Fruit fly (Drosophila melanogaster) whole organism, adult: ENCODE measurements around the gene CaMKI.

Source experiments
- CG11617 ChIP-seq: fragments of 200-800 bp; sonication (Bioruptor generic); optimal IDR thresholded peaks from 2 replicates; lab custom pipeline; 2017; ENCODE audit warnings: mild to moderate bottlenecking, missing biosample characterization, missing genetic modification reagents, missing genetic modification characterization
- CG12768 ChIP-seq: fragments of 200-800 bp; sonication (Bioruptor generic); optimal IDR thresholded peaks from 2 replicates; lab custom pipeline; 2017; ENCODE audit warnings: missing biosample characterization, missing genetic modification characterization, mild to moderate bottlenecking, moderate library complexity, missing genetic modification reagents
- CG14711 ChIP-seq: fragments of 200-800 bp; sonication (Bioruptor generic); optimal IDR thresholded peaks from 2 replicates; lab custom pipeline; 2018; ENCODE audit warnings: missing biosample characterization, mild to moderate bottlenecking, missing genetic modification characterization, moderate library complexity
- CG1620 ChIP-seq: fragments of 200-800 bp; sonication (Bioruptor generic); optimal IDR thresholded peaks from 2 replicates; lab custom pipeline; 2016; ENCODE audit warnings: missing biosample characterization, missing genetic modification characterization
- CG33017 ChIP-seq: fragments of 200-800 bp; sonication (Bioruptor generic); optimal IDR thresholded peaks from 2 replicates; lab custom pipeline; 2018; ENCODE audit warnings: missing biosample characterization, mild to moderate bottlenecking, missing genetic modification characterization, moderate library complexity
- CG5204 ChIP-seq: fragments of 200-800 bp; sonication (Bioruptor generic); optimal IDR thresholded peaks from 2 replicates; lab custom pipeline; 2016; ENCODE audit warnings: missing biosample characterization, missing genetic modification characterization
- CG7045 ChIP-seq: fragments of 200-800 bp; sonication (Bioruptor generic); optimal IDR thresholded peaks from 2 replicates; lab custom pipeline; 2017; ENCODE audit warnings: missing biosample characterization, mild to moderate bottlenecking, missing genetic modification characterization
- CG7101 ChIP-seq: fragments of 200-800 bp; sonication (Bioruptor generic); optimal IDR thresholded peaks from 2 replicates; lab custom pipeline; 2018; ENCODE audit warnings: missing biosample characterization, mild to moderate bottlenecking, missing genetic modification characterization, moderate library complexity
- Clk ChIP-seq: fragments of 200-800 bp; sonication (Bioruptor generic); optimal IDR thresholded peaks from 2 replicates; lab custom pipeline; 2017; ENCODE audit warnings: missing biosample characterization, missing genetic modification characterization
- Crg-1 ChIP-seq: fragments of 200-800 bp; sonication (Bioruptor generic); optimal IDR thresholded peaks from 2 replicates; lab custom pipeline; 2016; ENCODE audit warnings: missing biosample characterization, missing genetic modification characterization
- Hr96 ChIP-seq: fragments of 200-800 bp; sonication (Bioruptor generic); optimal IDR thresholded peaks from 2 replicates; lab custom pipeline; 2016; ENCODE audit warnings: missing biosample characterization, missing genetic modification characterization
- Mnt ChIP-seq: fragments of 200-800 bp; sonication (Bioruptor generic); optimal IDR thresholded peaks from 2 replicates; lab custom pipeline; 2016; ENCODE audit warnings: missing biosample characterization, mild to moderate bottlenecking, missing genetic modification characterization
- bab1 ChIP-seq: fragments of 200-800 bp; sonication (Bioruptor generic); optimal IDR thresholded peaks from 3 replicates; lab custom pipeline; 2019; ENCODE audit warnings: missing biosample characterization, mild to moderate bottlenecking, missing genetic modification characterization, moderate library complexity
- cic ChIP-seq: fragments of 200-800 bp; sonication (Bioruptor generic); optimal IDR thresholded peaks from 2 replicates; lab custom pipeline; 2017; ENCODE audit warnings: missing biosample characterization, mild to moderate bottlenecking, missing genetic modification characterization, moderate library complexity
- cnc ChIP-seq, 2 experiments: fragments of >200 bp; optimal IDR thresholded peaks; 2 replicates each; lab custom pipeline; 2017
- kay ChIP-seq: fragments of 200-800 bp; sonication (Bioruptor generic); peaks from one replicate; lab custom pipeline; 2016; ENCODE audit warnings: missing biosample characterization, missing genetic modification characterization, borderline replicate concordance
- ovo ChIP-seq: fragments of 200-800 bp; sonication (Bioruptor generic); optimal IDR thresholded peaks from 2 replicates; lab custom pipeline; 2016; ENCODE audit warnings: missing biosample characterization, missing genetic modification characterization
- pad ChIP-seq: fragments of 200-800 bp; sonication (Bioruptor generic); optimal IDR thresholded peaks from 3 replicates; lab custom pipeline; 2017; ENCODE audit warnings: missing biosample characterization, missing genetic modification characterization, mild to moderate bottlenecking, moderate library complexity, missing genetic modification reagents
- tj ChIP-seq: fragments of 200-800 bp; sonication (Bioruptor generic); optimal IDR thresholded peaks from 3 replicates; lab custom pipeline; 2017; ENCODE audit warnings: missing biosample characterization, mild to moderate bottlenecking, missing genetic modification characterization, moderate library complexity
- toe ChIP-seq: fragments of 200-800 bp; sonication (Bioruptor generic); optimal IDR thresholded peaks from 2 replicates; lab custom pipeline; 2016; ENCODE audit warnings: missing biosample characterization, missing genetic modification characterization

Gene CaMKI

DNA sequence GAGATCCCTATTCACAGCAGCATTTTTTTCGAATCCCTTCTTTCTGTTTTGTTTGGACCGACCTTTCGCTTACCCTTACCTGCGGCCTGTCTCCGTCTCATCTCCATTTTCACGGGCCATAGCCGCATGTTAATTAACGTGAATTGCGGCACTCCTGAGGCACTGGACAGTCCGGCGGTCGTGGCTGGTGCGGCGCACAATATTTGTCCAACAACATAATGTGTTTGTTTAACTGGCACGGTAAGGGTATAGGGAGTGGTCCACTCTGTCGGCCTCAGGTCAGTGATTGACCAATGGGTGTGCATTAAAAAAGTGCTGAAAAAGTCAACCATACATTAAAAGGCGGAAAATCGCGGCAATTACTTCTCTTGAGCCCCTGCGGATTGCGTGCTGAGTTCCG, 39.0 kb upstream of the CaMKI start:
- TF ChIP-seq CG11617 = no peak
- TF ChIP-seq CG7045 (GFP tag; lab: Kevin White, UChicago) = no peak
- no peak for TF ChIP-seq CG5204 (GFP tag; lab: Kevin White, UChicago)
- no peak for TF ChIP-seq cnc (optimal IDR thresholded peaks at IDR 0.05; lab: Kevin White, UChicago)
- no peak for TF ChIP-seq toe
- no peak for TF ChIP-seq pad (GFP tag; lab: Kevin White, UChicago)
- no peak for TF ChIP-seq Clk (GFP tag; lab: Kevin White, UChicago)
- no peak for TF ChIP-seq kay (GFP tag; lab: Kevin White, UChicago)
- TF ChIP-seq tj (GFP tag; lab: Kevin White, UChicago) = no peak
- TF ChIP-seq CG7101 (tag; lab: Kevin White, UChicago) = no peak
- no peak for TF ChIP-seq cic (GFP tag; lab: Kevin White, UChicago)
- no peak for TF ChIP-seq bab1
- TF ChIP-seq Mnt (GFP tag; lab: Kevin White, UChicago) = no peak
- no peak for TF ChIP-seq CG14711 (tag; lab: Kevin White, UChicago)
- TF ChIP-seq CG1620 (GFP tag; lab: Kevin White, UChicago) = no peak
- no peak for TF ChIP-seq ovo (GFP tag; lab: Kevin White, UChicago)
- TF ChIP-seq CG12768 (GFP tag; lab: Kevin White, UChicago) = no peak
- no peak for TF ChIP-seq Hr96 (GFP tag; lab: Kevin White, UChicago)
- TF ChIP-seq Crg-1 (GFP tag; lab: Kevin White, UChicago) = no peak

DNA sequence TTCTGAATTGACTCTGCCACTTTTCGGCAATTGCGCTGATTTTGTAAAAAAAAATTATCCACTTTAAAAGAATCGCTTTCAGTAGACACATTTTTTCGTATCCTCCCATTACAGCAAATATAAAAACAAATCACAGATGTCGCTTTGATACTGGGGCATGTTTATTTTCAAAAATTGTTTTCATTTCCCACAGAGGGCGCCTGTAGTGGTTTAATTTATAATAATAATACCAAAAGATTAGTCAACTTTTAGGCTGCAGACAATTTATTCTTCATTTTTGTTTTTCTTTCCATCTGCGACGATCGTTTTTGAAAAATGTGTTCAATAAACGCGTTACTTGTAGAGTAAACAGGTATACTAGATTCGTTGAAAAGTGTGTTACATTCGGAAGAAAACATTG, 38.5 kb upstream of the CaMKI start:
- TF ChIP-seq cic (GFP tag; lab: Kevin White, UChicago) (no peak), CG5204 (GFP tag; lab: Kevin White, UChicago) (peak; percentile 7), toe (no peak), ovo (GFP tag; lab: Kevin White, UChicago) (no peak), Clk (GFP tag; lab: Kevin White, UChicago) (no peak), bab1 (no peak), CG14711 (tag; lab: Kevin White, UChicago) (no peak), CG12768 (GFP tag; lab: Kevin White, UChicago) (no peak), CG33017 (tag; lab: Kevin White, UChicago) (no peak), Crg-1 (GFP tag; lab: Kevin White, UChicago) (no peak), CG7045 (GFP tag; lab: Kevin White, UChicago) (no peak), cnc (optimal IDR thresholded peaks at IDR 0.05; lab: Kevin White, UChicago) (no peak), Mnt (GFP tag; lab: Kevin White, UChicago) (no peak), CG7101 (tag; lab: Kevin White, UChicago) (peak; percentile 9), pad (GFP tag; lab: Kevin White, UChicago) (no peak), CG1620 (GFP tag; lab: Kevin White, UChicago) (peak; percentile 30), tj (GFP tag; lab: Kevin White, UChicago) (no peak), CG11617 (no peak), kay (GFP tag; lab: Kevin White, UChicago) (peak; percentile 58), Hr96 (GFP tag; lab: Kevin White, UChicago) (no peak)

- no peak for TF ChIP-seq kay (GFP tag; lab: Kevin White, UChicago)
- TF ChIP-seq ovo (GFP tag; lab: Kevin White, UChicago) = no peak
- TF ChIP-seq CG1620 (GFP tag; lab: Kevin White, UChicago) = no peak
- TF ChIP-seq CG11617 = no peak
- TF ChIP-seq CG7101 (tag; lab: Kevin White, UChicago) = no peak
Measured at dm6 chr4:411513-411912, 33.8 kb upstream of the CaMKI start.

DNA sequence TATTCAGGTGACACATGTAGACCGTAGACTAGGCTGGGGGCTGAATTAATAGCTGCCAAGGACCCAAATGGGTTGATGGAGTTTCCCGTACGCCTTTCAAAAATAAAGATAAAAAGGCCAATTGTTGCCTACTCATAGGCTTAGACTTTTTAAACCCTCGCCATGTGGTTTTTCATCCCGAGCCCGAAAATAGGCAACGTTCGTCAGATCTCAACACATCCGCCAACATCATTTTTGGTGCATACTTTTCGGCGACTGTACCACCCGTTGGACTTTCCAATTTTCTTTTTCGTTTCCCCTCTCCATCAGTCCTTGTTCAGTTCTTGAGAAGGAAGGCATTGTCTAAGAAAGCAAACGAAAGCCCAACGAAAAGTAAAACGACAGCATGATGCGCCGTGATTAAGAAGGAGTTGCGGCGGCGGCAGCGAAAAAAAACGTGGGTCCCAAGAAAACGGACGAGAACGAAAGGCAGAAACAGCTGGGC, 29.8 kb upstream of the CaMKI start:
- peak; percentile 47 for TF ChIP-seq pad (GFP tag; lab: Kevin White, UChicago)

dm6 chr4:416288-416687, 29.0 kb upstream of the CaMKI start:
- TF ChIP-seq CG14711 (tag; lab: Kevin White, UChicago) (peak; percentile 96), toe (peak; percentile 19), CG33017 (tag; lab: Kevin White, UChicago) (no peak), CG1620 (GFP tag; lab: Kevin White, UChicago) (no peak), tj (GFP tag; lab: Kevin White, UChicago) (no peak), Clk (GFP tag; lab: Kevin White, UChicago) (no peak), Mnt (GFP tag; lab: Kevin White, UChicago) (no peak), CG11617 (peak; percentile 19), pad (GFP tag; lab: Kevin White, UChicago) (no peak), cnc (optimal IDR thresholded peaks at IDR 0.05; lab: Kevin White, UChicago) (no peak), cic (GFP tag; lab: Kevin White, UChicago) (peak; percentile 31), CG12768 (GFP tag; lab: Kevin White, UChicago) (no peak), Hr96 (GFP tag; lab: Kevin White, UChicago) (no peak), Crg-1 (GFP tag; lab: Kevin White, UChicago) (no peak), kay (GFP tag; lab: Kevin White, UChicago) (no peak), CG7101 (tag; lab: Kevin White, UChicago) (peak; percentile 34), ovo (GFP tag; lab: Kevin White, UChicago) (no peak), bab1 (peak; percentile 23), CG5204 (GFP tag; lab: Kevin White, UChicago) (no peak), CG7045 (GFP tag; lab: Kevin White, UChicago) (no peak)

DNA sequence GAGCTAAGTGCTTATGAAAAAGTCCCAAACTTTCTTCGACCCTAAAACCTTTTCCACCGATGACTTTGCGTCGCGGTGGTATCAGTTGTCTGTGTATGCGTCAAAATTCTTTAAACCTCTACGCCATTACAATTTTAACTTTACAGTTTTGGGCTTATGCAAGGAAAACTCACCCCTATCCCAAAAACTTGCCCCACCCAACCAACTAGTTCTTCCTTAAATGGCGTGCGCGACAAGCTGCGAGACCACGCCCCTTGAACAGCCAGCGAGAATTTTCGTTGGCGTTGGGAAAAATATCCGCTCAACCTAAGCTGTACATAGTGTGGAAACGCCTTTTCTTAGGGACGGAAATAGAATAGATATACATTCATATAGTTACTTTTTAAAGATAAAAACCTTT, 26.6 kb upstream of the CaMKI start:
- TF ChIP-seq CG12768 (GFP tag; lab: Kevin White, UChicago) = no peak
- TF ChIP-seq CG5204 (GFP tag; lab: Kevin White, UChicago) = no peak
- TF ChIP-seq Mnt (GFP tag; lab: Kevin White, UChicago) = no peak
- TF ChIP-seq ovo (GFP tag; lab: Kevin White, UChicago) = no peak
- no peak for TF ChIP-seq Hr96 (GFP tag; lab: Kevin White, UChicago)
- no peak for TF ChIP-seq CG7045 (GFP tag; lab: Kevin White, UChicago)
- TF ChIP-seq Clk (GFP tag; lab: Kevin White, UChicago) = no peak
- no peak for TF ChIP-seq Crg-1 (GFP tag; lab: Kevin White, UChicago)
- no peak for TF ChIP-seq kay (GFP tag; lab: Kevin White, UChicago)
- no peak for TF ChIP-seq tj (GFP tag; lab: Kevin White, UChicago)
- no peak for TF ChIP-seq CG1620 (GFP tag; lab: Kevin White, UChicago)
